Worm (Caenorhabditis elegans): Measurements from ENCODE around the gene C18F10.2.
A peak's percentile ranks its signal among the peaks of the same experiment; 100 is the strongest.

The C18F10.2 gene

ce11 chrIII:6272868-6273267, at the start of gene C18F10.2:
TSS of gene C18F10.2 (plus strand) at chrIII:6273168.
- TF ChIP-seq lsy-12 (tag; optimal IDR thresholded peaks at IDR 0.05): no peak
- TF ChIP-seq nhr-12 (tag; optimal IDR thresholded peaks at IDR 0.05): no peak
- no peak for TF ChIP-seq elt-3 (tag; optimal IDR thresholded peaks at IDR 0.05)
- TF ChIP-seq pha-4 (tag; optimal IDR thresholded peaks at IDR 0.05): no peak
- TF ChIP-seq ceh-82 (tag; optimal IDR thresholded peaks at IDR 0.05): no peak
- no peak for TF ChIP-seq lin-15B (tag; optimal IDR thresholded peaks at IDR 0.05)
- no peak for TF ChIP-seq daf-12 (tag; optimal IDR thresholded peaks at IDR 0.05)
- no peak for TF ChIP-seq fkh-10 (GFP tag; optimal IDR thresholded peaks at IDR 0.05)
- no peak for TF ChIP-seq skn-1 (tag; optimal IDR thresholded peaks at IDR 0.05)
- TF ChIP-seq tbx-2 (tag; optimal IDR thresholded peaks at IDR 0.05): no peak
- no peak for TF ChIP-seq nhr-28 (tag; optimal IDR thresholded peaks at IDR 0.05)
- TF ChIP-seq pqm-1 (tag; optimal IDR thresholded peaks at IDR 0.05): no peak
- TF ChIP-seq nhr-23 (tag; optimal IDR thresholded peaks at IDR 0.05): no peak
- no peak for TF ChIP-seq zag-1 (tag; optimal IDR thresholded peaks at IDR 0.05)
- TF ChIP-seq fos-1 (tag; optimal IDR thresholded peaks at IDR 0.05): no peak
- no peak for TF ChIP-seq elt-2 (tag; optimal IDR thresholded peaks at IDR 0.05)

- TF ChIP-seq elt-1 (tag; optimal IDR thresholded peaks at IDR 0.05) (no peak), ceh-82 (tag; optimal IDR thresholded peaks at IDR 0.05) (no peak), pha-4 (tag; optimal IDR thresholded peaks at IDR 0.05) (no peak), tbx-2 (tag; optimal IDR thresholded peaks at IDR 0.05) (no peak), fos-1 (tag; optimal IDR thresholded peaks at IDR 0.05) (no peak), ceh-28 (tag; optimal IDR thresholded peaks at IDR 0.05) (no peak), sea-2 (GFP tag; optimal IDR thresholded peaks at IDR 0.05) (no peak)
Measured at ce11 chrIII:6230870-6231269, 42.1 kb upstream of the C18F10.2 start, which contains the start of gene esyt-2. TSS of gene esyt-2 (minus strand) at chrIII:6230970.

ce11 chrIII:6231880-6232279, 41.1 kb upstream of the C18F10.2 start:
- TF ChIP-seq unc-62 (GFP tag; optimal IDR thresholded peaks at IDR 0.05) (no peak), jun-1 (tag; optimal IDR thresholded peaks at IDR 0.05) (peak; percentile 33), daf-12 (tag; optimal IDR thresholded peaks at IDR 0.05) (no peak), egl-27 (tag; optimal IDR thresholded peaks at IDR 0.05) (no peak), ceh-9 (tag; optimal IDR thresholded peaks at IDR 0.05) (no peak), nhr-11 (tag; optimal IDR thresholded peaks at IDR 0.05) (no peak), snpc-4 (tag; optimal IDR thresholded peaks at IDR 0.05) (no peak), elt-1 (tag; optimal IDR thresholded peaks at IDR 0.05) (no peak), ZK546.5 (tag; optimal IDR thresholded peaks at IDR 0.05) (no peak), aly-2 (tag; optimal IDR thresholded peaks at IDR 0.05) (no peak), nhr-23 (tag; optimal IDR thresholded peaks at IDR 0.05) (no peak), mml-1 (tag; optimal IDR thresholded peaks at IDR 0.05) (no peak), lin-39 (tag; optimal IDR thresholded peaks at IDR 0.05) (no peak), egl-5 (tag; optimal IDR thresholded peaks at IDR 0.05) (no peak), pqm-1 (tag; optimal IDR thresholded peaks at IDR 0.05) (peak; percentile 94), nhr-67 (tag; optimal IDR thresholded peaks at IDR 0.05) (no peak), nhr-77 (tag; optimal IDR thresholded peaks at IDR 0.05) (no peak), fkh-10 (GFP tag; optimal IDR thresholded peaks at IDR 0.05) (no peak), eor-1 (tag; optimal IDR thresholded peaks at IDR 0.05) (no peak), nhr-25 (tag; optimal IDR thresholded peaks at IDR 0.05) (peak; percentile 4), tbx-2 (tag; optimal IDR thresholded peaks at IDR 0.05) (no peak), elt-3 (tag; optimal IDR thresholded peaks at IDR 0.05) (no peak), elt-2 (tag; optimal IDR thresholded peaks at IDR 0.05) (peak; percentile 95), nhr-76 (tag; optimal IDR thresholded peaks at IDR 0.05) (no peak), lin-15B (tag; optimal IDR thresholded peaks at IDR 0.05) (no peak), lsy-12 (tag; optimal IDR thresholded peaks at IDR 0.05) (no peak), ceh-82 (tag; optimal IDR thresholded peaks at IDR 0.05) (no peak), ztf-4 (tag; optimal IDR thresholded peaks at IDR 0.05) (no peak), pha-4 (tag; optimal IDR thresholded peaks at IDR 0.05) (peak; percentile 87), nfya-1 (tag; optimal IDR thresholded peaks at IDR 0.05; ENCODE audit: insufficient read depth) (peak; percentile 14)

ce11 chrIII:6236649-6237048, 36.3 kb upstream of the C18F10.2 start, which contains the start of gene T12A2.21:
TSS of gene T12A2.21 (minus strand) at chrIII:6236749.
- TF ChIP-seq mml-1 (tag; optimal IDR thresholded peaks at IDR 0.05) (no peak), unc-62 (GFP tag; optimal IDR thresholded peaks at IDR 0.05) (no peak), nhr-11 (tag; optimal IDR thresholded peaks at IDR 0.05) (no peak)
